Fruit fly (Drosophila melanogaster) whole organism, wandering third instar larva: ENCODE results near the gene CG4842.
A peak's percentile ranks its signal among the peaks of the same experiment; 100 is the strongest.

Source experiments
- CG32264 ChIP-seq: fragments of 200-800 bp; sonication (Bioruptor generic); optimal IDR thresholded peaks from 2 replicates; lab custom pipeline; 2016; ENCODE audit warnings: missing biosample characterization, missing genetic modification characterization
- Hr78 ChIP-seq: fragments of >200 bp; optimal IDR thresholded peaks from 2 replicates; lab custom pipeline; 2017; ENCODE audit warnings: missing biosample characterization, missing genetic modification characterization
- Vsx2 ChIP-seq: fragments of 200-300, 225-300 bp; sonication (Bioruptor generic); optimal IDR thresholded peaks from 2 replicates; lab custom pipeline; 2018; ENCODE audit warnings: missing biosample characterization, missing genetic modification characterization; ENCODE audit not compliant: partially characterized antibody

DNA sequence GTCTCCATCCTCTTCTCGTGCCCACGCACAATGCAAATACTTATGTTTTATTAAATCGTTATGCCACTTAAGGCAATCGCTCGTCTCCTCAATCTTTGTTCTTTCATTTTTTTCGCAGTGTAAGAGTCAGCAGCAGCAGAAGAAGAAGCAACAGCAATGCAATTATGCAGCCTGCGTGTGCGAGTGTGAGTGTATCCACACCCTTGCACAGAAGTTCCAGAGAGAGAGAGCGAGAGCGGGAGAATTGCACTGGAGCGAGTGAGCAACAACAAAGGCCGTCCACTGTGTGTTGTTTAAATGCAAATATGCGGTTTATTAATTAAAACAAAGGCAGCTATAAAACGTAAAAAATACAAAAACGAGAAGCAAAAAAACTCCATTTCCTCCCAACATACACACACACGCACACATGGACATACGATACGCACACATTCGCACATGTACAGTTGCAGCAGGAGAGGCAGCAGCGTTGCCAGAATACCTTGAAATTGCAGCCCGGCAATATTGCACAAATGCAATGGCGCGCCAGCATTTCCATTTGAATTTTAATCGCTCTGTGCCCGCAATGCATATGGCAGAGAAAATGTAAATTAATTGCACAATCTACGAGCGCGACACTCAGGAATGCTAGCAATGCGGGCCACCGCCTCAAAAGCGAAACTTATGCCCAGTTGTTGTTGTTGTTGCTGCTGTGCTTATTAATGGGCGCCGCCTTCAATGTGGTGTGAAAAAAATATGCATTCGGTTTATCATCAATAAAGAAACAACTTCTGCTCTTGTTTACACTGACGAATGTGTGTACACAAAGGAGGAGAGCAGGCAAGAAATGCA lies 40.6 kb downstream of the CG4842 start:
- TF ChIP-seq Hr78 (GFP tag; lab: Kevin White, UChicago) = no peak
- peak; percentile 9 for TF ChIP-seq CG32264
- TF ChIP-seq Vsx2 (GFP tag; lab: Kevin White, UChicago) = peak; percentile 1
